Fruit fly (Drosophila melanogaster) whole organism, embryonic: ENCODE data around the gene CG13075.

ENCODE experiments used
- Atf6 ChIP-seq: fragments of 200-800 bp; sonication (Bioruptor generic); IDR thresholded peaks from 2 replicates; pipeline ENCODE4 v1.3.6; 2022; ENCODE audit warnings: missing biosample characterization, missing genetic modification characterization
- Bdp1 ChIP-seq: fragments of 200-800 bp; sonication (Bioruptor generic); optimal IDR thresholded peaks from 3 replicates; lab custom pipeline; 2016; ENCODE audit warnings: missing biosample characterization, missing genetic modification characterization
- CG10147 ChIP-seq: fragments of 200-800 bp; sonication (Bioruptor generic); optimal IDR thresholded peaks from 2 replicates; lab custom pipeline; 2019; ENCODE audit warnings: missing biosample characterization, mild to moderate bottlenecking, missing genetic modification characterization, moderate library complexity
- CG10321 ChIP-seq: fragments of 200-800 bp; sonication (Bioruptor generic); IDR thresholded peaks from 2 replicates; pipeline ENCODE4 v1.3.6; 2022; ENCODE audit warnings: missing biosample characterization, missing genetic modification characterization
- CG10431 ChIP-seq: fragments of 200-800 bp; sonication (Bioruptor generic); optimal IDR thresholded peaks from 3 replicates; lab custom pipeline; 2018; ENCODE audit warnings: missing biosample characterization, mild to moderate bottlenecking, missing genetic modification characterization
- CG12659 ChIP-seq: fragments of 200-800 bp; sonication (Bioruptor generic); optimal IDR thresholded peaks from 3 replicates; lab custom pipeline; 2017; ENCODE audit warnings: mild to moderate bottlenecking, missing biosample characterization, missing genetic modification reagents, missing genetic modification characterization
- CG14441 ChIP-seq: fragments of 200-800 bp; sonication (Bioruptor generic); IDR thresholded peaks from 2 replicates; pipeline ENCODE4 v1.3.6; 2022; ENCODE audit warnings: missing biosample characterization, missing genetic modification characterization
- CG1603 ChIP-seq: fragments of 200-800 bp; sonication (Bioruptor generic); optimal IDR thresholded peaks from 2 replicates; lab custom pipeline; 2019; ENCODE audit warnings: missing biosample characterization, mild to moderate bottlenecking, missing genetic modification characterization, moderate library complexity
- CG16813 ChIP-seq: fragments of 200-800 bp; sonication (Bioruptor generic); IDR thresholded peaks from 3 replicates; pipeline ENCODE4 v1.3.6; 2022; ENCODE audit warnings: missing biosample characterization, missing genetic modification characterization; ENCODE audit not compliant: partially characterized antibody
- CG16815 ChIP-seq: fragments of 200-800 bp; sonication (Bioruptor generic); optimal IDR thresholded peaks from 3 replicates; lab custom pipeline; 2017; ENCODE audit warnings: missing biosample characterization, mild to moderate bottlenecking, missing genetic modification characterization
- CG1792 ChIP-seq: fragments of 200-800 bp; sonication (Bioruptor generic); optimal IDR thresholded peaks from 2 replicates; lab custom pipeline; 2016; ENCODE audit warnings: missing biosample characterization, missing genetic modification characterization
- CG3163 ChIP-seq: fragments of 200-800 bp; sonication (Bioruptor generic); optimal IDR thresholded peaks from 3 replicates; lab custom pipeline; 2016; ENCODE audit warnings: missing biosample characterization, missing genetic modification characterization
- CG33213 ChIP-seq: fragments of 200-800 bp; sonication (Bioruptor generic); optimal IDR thresholded peaks from 3 replicates; lab custom pipeline; 2016; ENCODE audit warnings: missing biosample characterization, missing genetic modification characterization
- CG4282 ChIP-seq: fragments of 200-800 bp; sonication (Bioruptor generic); optimal IDR thresholded peaks from 2 replicates; lab custom pipeline; 2016; ENCODE audit warnings: missing biosample characterization, missing genetic modification characterization
- CG4328 ChIP-seq: fragments of 200-800 bp; sonication (Bioruptor generic); optimal IDR thresholded peaks from 3 replicates; lab custom pipeline; 2017; ENCODE audit warnings: missing biosample characterization, missing genetic modification reagents, missing genetic modification characterization
- CG4730 ChIP-seq: fragments of 200-800 bp; sonication (Bioruptor generic); IDR thresholded peaks from 2 replicates; pipeline ENCODE4 v1.3.6; 2022; ENCODE audit warnings: missing biosample characterization, missing genetic modification characterization
- CG6254 ChIP-seq: fragments of 200-800 bp; sonication (Bioruptor generic); optimal IDR thresholded peaks from 3 replicates; lab custom pipeline; 2017; ENCODE audit warnings: mild to moderate bottlenecking, missing biosample characterization, missing genetic modification reagents, missing genetic modification characterization
- CG6272 ChIP-seq: fragments of 200-800 bp; sonication (Bioruptor generic); IDR thresholded peaks from 2 replicates; pipeline ENCODE4 v1.3.6; 2022; ENCODE audit warnings: missing biosample characterization, missing genetic modification characterization
- CG6683 ChIP-seq: fragments of 200-800 bp; sonication (Bioruptor generic); optimal IDR thresholded peaks from 2 replicates; lab custom pipeline; 2017; ENCODE audit warnings: missing biosample characterization, mild to moderate bottlenecking, missing genetic modification characterization, missing genetic modification reagents
- CG6791 ChIP-seq: fragments of 200-800 bp; sonication (Bioruptor generic); IDR thresholded peaks from 3 replicates; pipeline ENCODE4 v1.3.6; 2022; ENCODE audit warnings: missing biosample characterization, missing genetic modification characterization; ENCODE audit not compliant: partially characterized antibody
- CG7745 ChIP-seq: fragments of 200-800 bp; sonication (Bioruptor generic); optimal IDR thresholded peaks from 2 replicates; lab custom pipeline; 2018; ENCODE audit warnings: missing biosample characterization, mild to moderate bottlenecking, missing genetic modification characterization, moderate library complexity
- CG7839 ChIP-seq: fragments of 200-800 bp; sonication (Bioruptor generic); optimal IDR thresholded peaks from 3 replicates; lab custom pipeline; 2018; ENCODE audit warnings: missing biosample characterization, mild to moderate bottlenecking, missing genetic modification characterization, moderate library complexity
- CG7963 ChIP-seq: fragments of 200-800 bp; sonication (Bioruptor generic); IDR thresholded peaks from 3 replicates; pipeline ENCODE4 v1.3.6; 2022; ENCODE audit warnings: missing biosample characterization, missing genetic modification characterization; ENCODE audit not compliant: partially characterized antibody
- CG8359 ChIP-seq: fragments of 200-800 bp; sonication (Bioruptor generic); optimal IDR thresholded peaks from 2 replicates; lab custom pipeline; 2017; ENCODE audit warnings: missing biosample characterization, mild to moderate bottlenecking, missing genetic modification characterization, borderline replicate concordance
- CG8765 ChIP-seq: fragments of 200-800 bp; sonication (Bioruptor generic); IDR thresholded peaks from 2 replicates; pipeline ENCODE4 v1.3.6; 2022; ENCODE audit warnings: missing biosample characterization, missing genetic modification characterization
- CG9215 ChIP-seq: fragments of 200-800 bp; sonication (Bioruptor generic); IDR thresholded peaks from 2 replicates; pipeline ENCODE4 v1.3.6; 2022; ENCODE audit warnings: missing biosample characterization, missing genetic modification characterization
- Dek ChIP-seq: fragments of 200-800 bp; sonication (Bioruptor generic); optimal IDR thresholded peaks from 3 replicates; lab custom pipeline; 2019; ENCODE audit warnings: missing biosample characterization, mild to moderate bottlenecking, missing genetic modification characterization, moderate library complexity
- Hmr ChIP-seq: fragments of 200-800 bp; sonication (Bioruptor generic); optimal IDR thresholded peaks from 3 replicates; lab custom pipeline; 2017; ENCODE audit warnings: mild to moderate bottlenecking, missing biosample characterization, missing genetic modification reagents, missing genetic modification characterization
- Jarid2 ChIP-seq: fragments of 200-800 bp; sonication (Bioruptor generic); optimal IDR thresholded peaks from 3 replicates; lab custom pipeline; 2017; ENCODE audit warnings: mild to moderate bottlenecking, missing biosample characterization, missing genetic modification reagents, missing genetic modification characterization
- PHDP ChIP-seq: fragments of 200-800 bp; sonication (Bioruptor generic); optimal IDR thresholded peaks from 3 replicates; lab custom pipeline; 2018; ENCODE audit warnings: missing biosample characterization, mild to moderate bottlenecking, missing genetic modification characterization, moderate library complexity
- Sox102F ChIP-seq: fragments of 200-800 bp; sonication (Bioruptor generic); optimal IDR thresholded peaks from 2 replicates; lab custom pipeline; 2018; ENCODE audit warnings: missing biosample characterization, mild to moderate bottlenecking, missing genetic modification characterization, moderate library complexity
- Usf ChIP-seq: fragments of 200-800 bp; sonication (Bioruptor generic); optimal IDR thresholded peaks from 2 replicates; lab custom pipeline; 2017; ENCODE audit warnings: missing genotype, missing biosample characterization, missing genetic modification characterization
- amos ChIP-seq: fragments of 200-800 bp; sonication (Bioruptor generic); IDR thresholded peaks from 2 replicates; pipeline ENCODE4 v1.3.6; 2022; ENCODE audit warnings: missing biosample characterization, missing genetic modification characterization; ENCODE audit not compliant: partially characterized antibody
- bab2 ChIP-seq: fragments of 200-800 bp; sonication (Bioruptor generic); optimal IDR thresholded peaks from 2 replicates; lab custom pipeline; 2016; ENCODE audit warnings: missing biosample characterization, missing genetic modification characterization
- da ChIP-seq: fragments of 200-800 bp; sonication (Bioruptor generic); optimal IDR thresholded peaks from 2 replicates; lab custom pipeline; 2016; ENCODE audit warnings: missing biosample characterization, missing genetic modification characterization
- gce ChIP-seq: fragments of 200-800 bp; sonication (Bioruptor generic); IDR thresholded peaks from 3 replicates; pipeline ENCODE4 v1.3.6; 2022; ENCODE audit warnings: missing biosample characterization, missing genetic modification characterization
- grau ChIP-seq: fragments of 200-800 bp; optimal IDR thresholded peaks from 3 replicates; lab custom pipeline; 2019; ENCODE audit warnings: missing biosample characterization, mild to moderate bottlenecking, missing genetic modification characterization, moderate library complexity
- hb ChIP-seq: fragments of 200-800 bp; sonication (Bioruptor generic); IDR thresholded peaks from 3 replicates; pipeline ENCODE4 v1.3.6; 2022; ENCODE audit warnings: missing biosample characterization, missing genetic modification characterization; ENCODE audit not compliant: partially characterized antibody
- her ChIP-seq: fragments of 200-800 bp; sonication (Bioruptor generic); optimal IDR thresholded peaks from 2 replicates; lab custom pipeline; 2016; ENCODE audit warnings: missing biosample characterization, missing genetic modification characterization
- mld ChIP-seq: fragments of 200-800 bp; sonication (Bioruptor generic); IDR thresholded peaks from 3 replicates; pipeline ENCODE4 v1.3.6; 2022; ENCODE audit warnings: missing biosample characterization, missing genetic modification characterization; ENCODE audit not compliant: partially characterized antibody
- sens ChIP-seq: fragments of 200-800 bp; sonication (Bioruptor generic); peaks from one replicate; lab custom pipeline; 2016; ENCODE audit warnings: missing biosample characterization, missing genetic modification characterization
- stc ChIP-seq: fragments of 200-800 bp; sonication (Bioruptor generic); IDR thresholded peaks from 2 replicates; pipeline ENCODE4 v1.3.6; 2022; ENCODE audit warnings: missing biosample characterization, missing genetic modification characterization
- stwl ChIP-seq: fragments of 200-800 bp; sonication (Bioruptor generic); optimal IDR thresholded peaks from 3 replicates; lab custom pipeline; 2018; ENCODE audit warnings: missing biosample characterization, mild to moderate bottlenecking, missing genetic modification characterization, moderate library complexity
- sug ChIP-seq: fragments of 200-800 bp; optimal IDR thresholded peaks from 2 replicates; lab custom pipeline; 2019; ENCODE audit warnings: missing biosample characterization, mild to moderate bottlenecking, missing genetic modification characterization, moderate library complexity
- tgo ChIP-seq: fragments of 200-800 bp; sonication (Bioruptor generic); IDR thresholded peaks from 3 replicates; pipeline ENCODE4 v1.3.6; 2022; ENCODE audit warnings: missing biosample characterization, missing genetic modification characterization
- tup ChIP-seq: fragments of 200-800 bp; sonication (Bioruptor generic); optimal IDR thresholded peaks from 2 replicates; lab custom pipeline; 2016; ENCODE audit warnings: missing biosample characterization, mild to moderate bottlenecking, missing genetic modification characterization, moderate library complexity
- unpg ChIP-seq: fragments of 200-800 bp; sonication (Bioruptor generic); optimal IDR thresholded peaks from 3 replicates; lab custom pipeline; 2018; ENCODE audit warnings: missing biosample characterization, mild to moderate bottlenecking, missing genetic modification characterization, moderate library complexity
- vnd ChIP-seq: fragments of 200-800 bp; sonication (Bioruptor generic); IDR thresholded peaks from 3 replicates; pipeline ENCODE4 v1.3.6; 2022; ENCODE audit warnings: missing biosample characterization, missing genetic modification characterization; ENCODE audit not compliant: partially characterized antibody
- wdn ChIP-seq: fragments of 200-800 bp; sonication (Bioruptor generic); IDR thresholded peaks from 2 replicates; pipeline ENCODE4 v1.3.6; 2022; ENCODE audit warnings: missing biosample characterization, missing genetic modification characterization
- zen ChIP-seq: fragments of 200-800 bp; sonication (Bioruptor generic); optimal IDR thresholded peaks from 3 replicates; lab custom pipeline; 2018; ENCODE audit warnings: missing biosample characterization, mild to moderate bottlenecking, missing genetic modification characterization, moderate library complexity

The CG13075 gene

dm6 chr3L:16090330-16090803 is 6.6 kb downstream of the CG13075 start, which contains the start of the genes CG5235 and ClC-c (continued):
- TF ChIP-seq Hmr (GFP tag; lab: Kevin White, UChicago): no peak
- TF ChIP-seq CG10431 (GFP tag; lab: Kevin White, UChicago): no peak
- no peak for TF ChIP-seq da (GFP tag; lab: Kevin White, UChicago)
- TF ChIP-seq amos (GFP tag; lab: Robert Waterston, UW): peak; percentile 87
- TF ChIP-seq CG3163 (GFP tag; lab: Kevin White, UChicago): no peak
- TF ChIP-seq grau (tag; lab: Kevin White, UChicago): no peak
- no peak for TF ChIP-seq Bdp1 (GFP tag; lab: Kevin White, UChicago)
- TF ChIP-seq sens (GFP tag; lab: Kevin White, UChicago): peak; percentile 37
- TF ChIP-seq vnd: peak; percentile 74
- no peak for TF ChIP-seq CG4328 (GFP tag; lab: Kevin White, UChicago)
- TF ChIP-seq Atf6 (GFP tag; lab: Robert Waterston, UW): 0 out of 2 replicates have a peak, but pooled peaks have one; percentile 34
- no peak for TF ChIP-seq CG9215 (GFP tag; lab: Robert Waterston, UW)
- peak; percentile 65 for TF ChIP-seq stwl
- TF ChIP-seq CG1792: no peak
- TF ChIP-seq CG7745: peak; percentile 46
- no peak for TF ChIP-seq CG8765 (GFP tag; lab: Robert Waterston, UW)
- TF ChIP-seq CG6683 (GFP tag; lab: Kevin White, UChicago): no peak
- peak; percentile 88 for TF ChIP-seq CG6791 (GFP tag; lab: Robert Waterston, UW)
- TF ChIP-seq PHDP (tag; lab: Kevin White, UChicago): no peak
- peak; percentile 16 for TF ChIP-seq her
- no peak for TF ChIP-seq CG4282
- no peak for TF ChIP-seq Jarid2
- no peak for TF ChIP-seq CG14441 (GFP tag; lab: Robert Waterston, UW)
- TF ChIP-seq CG16815: no peak
- TF ChIP-seq tgo (GFP tag; lab: Robert Waterston, UW): no peak
- no peak for TF ChIP-seq CG10321 (GFP tag; lab: Robert Waterston, UW)
- no peak for TF ChIP-seq sug
- no peak for TF ChIP-seq CG7839 (tag; lab: Kevin White, UChicago)
- TF ChIP-seq CG8359: no peak
- no peak for TF ChIP-seq CG6254 (GFP tag; lab: Kevin White, UChicago)
- peak; percentile 79 for TF ChIP-seq CG16813 (GFP tag; lab: Robert Waterston, UW)
- no peak for TF ChIP-seq CG1603 (tag; lab: Kevin White, UChicago)
- peak; percentile 28 for TF ChIP-seq zen (tag; lab: Kevin White, UChicago)
- peak; percentile 78 for TF ChIP-seq hb (GFP tag; lab: Robert Waterston, UW)
- TF ChIP-seq Sox102F: no peak
- TF ChIP-seq gce: no peak
- TF ChIP-seq CG7963: peak; percentile 86

dm6 chr3L:16097393-16097884 is 13.6 kb downstream of the CG13075 start, which contains the start of the genes CG13074 and ATPsynbetaL:
Gene CG13074, minus strand, starts transcription at chr3L:16097493.
Gene ATPsynbetaL, plus strand, starts transcription at chr3L:16097834.
- no peak for TF ChIP-seq mld
- no peak for TF ChIP-seq CG8765 (GFP tag; lab: Robert Waterston, UW)
- no peak for TF ChIP-seq CG4730 (GFP tag; lab: Robert Waterston, UW)
- TF ChIP-seq CG10147 (GFP tag; lab: Kevin White, UChicago): no peak
- no peak for TF ChIP-seq unpg (GFP tag; lab: Kevin White, UChicago)
- no peak for TF ChIP-seq stc
- no peak for TF ChIP-seq Dek
- TF ChIP-seq CG33213 (GFP tag; lab: Kevin White, UChicago): no peak
- TF ChIP-seq Hmr (GFP tag; lab: Kevin White, UChicago): no peak
- no peak for TF ChIP-seq CG6272 (GFP tag; lab: Robert Waterston, UW)
- TF ChIP-seq wdn (GFP tag; lab: Robert Waterston, UW): no peak
- TF ChIP-seq CG12659: no peak
- TF ChIP-seq bab2: no peak
- TF ChIP-seq tup: no peak
- no peak for TF ChIP-seq Usf (GFP tag; lab: Kevin White, UChicago)
